Worm (Caenorhabditis elegans): ENCODE data around the gene him-3.
A peak's percentile ranks its signal among the peaks of the same experiment; 100 is the strongest.

him-3 gene

ce11 chrIV:6959483-6959882, 17.8 kb upstream of the him-3 start:
- no peak for TF ChIP-seq ref-1 (GFP tag; conservative IDR thresholded peaks at IDR 0.05)
- no peak for TF ChIP-seq tab-1 (GFP tag; IDR thresholded peaks at IDR 0.05)
- no peak for TF ChIP-seq ztf-29 (GFP tag; IDR thresholded peaks at IDR 0.05)
- TF ChIP-seq klf-2 (GFP tag; conservative IDR thresholded peaks at IDR 0.05): no peak
- TF ChIP-seq cog-1 (tag; optimal IDR thresholded peaks at IDR 0.05): no peak
- no peak for TF ChIP-seq ztf-23 (GFP tag; IDR thresholded peaks at IDR 0.05)
- no peak for TF ChIP-seq med-1 (GFP tag; optimal IDR thresholded peaks at IDR 0.05; ENCODE audit: insufficient read depth)
- no peak for TF ChIP-seq flt-1 (GFP tag; IDR thresholded peaks at IDR 0.05)
- no peak for TF ChIP-seq T22C8.4 (GFP tag; IDR thresholded peaks at IDR 0.05)

- no peak for TF ChIP-seq T22C8.4 (GFP tag; IDR thresholded peaks at IDR 0.05)
- TF ChIP-seq klf-2 (GFP tag; conservative IDR thresholded peaks at IDR 0.05): no peak
- TF ChIP-seq flt-1 (GFP tag; IDR thresholded peaks at IDR 0.05): no peak
- no peak for TF ChIP-seq ztf-29 (GFP tag; IDR thresholded peaks at IDR 0.05)
- no peak for TF ChIP-seq med-1 (GFP tag; optimal IDR thresholded peaks at IDR 0.05; ENCODE audit: insufficient read depth)
- TF ChIP-seq cog-1 (tag; optimal IDR thresholded peaks at IDR 0.05): no peak
- no peak for TF ChIP-seq ref-1 (GFP tag; conservative IDR thresholded peaks at IDR 0.05)
- no peak for TF ChIP-seq ztf-23 (GFP tag; IDR thresholded peaks at IDR 0.05)
- TF ChIP-seq tab-1 (GFP tag; IDR thresholded peaks at IDR 0.05): no peak
Observed at ce11 chrIV:6964508-6964907, 12.8 kb upstream of the him-3 start, which contains the start of gene B0478.3. Gene B0478.3, minus strand, starts transcription at chrIV:6964608.

ce11 chrIV:6965192-6965591, 12.1 kb upstream of the him-3 start, which contains the start of gene ZK381.2:
Gene ZK381.2, plus strand, starts transcription at chrIV:6965492.
- TF ChIP-seq ref-1 (GFP tag; conservative IDR thresholded peaks at IDR 0.05) (no peak), T22C8.4 (GFP tag; IDR thresholded peaks at IDR 0.05) (no peak), tab-1 (GFP tag; IDR thresholded peaks at IDR 0.05) (no peak), ztf-29 (GFP tag; IDR thresholded peaks at IDR 0.05) (no peak), klf-2 (GFP tag; conservative IDR thresholded peaks at IDR 0.05) (no peak), ztf-23 (GFP tag; IDR thresholded peaks at IDR 0.05) (no peak), cog-1 (tag; optimal IDR thresholded peaks at IDR 0.05) (no peak)

ce11 chrIV:6970271-6970670, 7.0 kb upstream of the him-3 start, which contains the start of gene ZK381.8:
Gene ZK381.8, minus strand, starts transcription at chrIV:6970371.
- TF ChIP-seq T22C8.4 (GFP tag; IDR thresholded peaks at IDR 0.05) (no peak), cog-1 (tag; optimal IDR thresholded peaks at IDR 0.05) (no peak), ztf-23 (GFP tag; IDR thresholded peaks at IDR 0.05) (no peak)

- no peak for TF ChIP-seq T22C8.4 (GFP tag; IDR thresholded peaks at IDR 0.05)
- no peak for TF ChIP-seq klf-2 (GFP tag; conservative IDR thresholded peaks at IDR 0.05)
- no peak for TF ChIP-seq ztf-29 (GFP tag; IDR thresholded peaks at IDR 0.05)
- no peak for TF ChIP-seq ref-1 (GFP tag; conservative IDR thresholded peaks at IDR 0.05)
- TF ChIP-seq ztf-23 (GFP tag; IDR thresholded peaks at IDR 0.05): no peak
- TF ChIP-seq flt-1 (GFP tag; IDR thresholded peaks at IDR 0.05): no peak
- no peak for TF ChIP-seq cog-1 (tag; optimal IDR thresholded peaks at IDR 0.05)
- TF ChIP-seq tab-1 (GFP tag; IDR thresholded peaks at IDR 0.05): no peak
- TF ChIP-seq med-1 (GFP tag; optimal IDR thresholded peaks at IDR 0.05; ENCODE audit: insufficient read depth): no peak
Observed at ce11 chrIV:6971213-6971612, 6.1 kb upstream of the him-3 start, which contains the start of gene ZK381.62. Gene ZK381.62, minus strand, starts transcription at chrIV:6971313.

ce11 chrIV:6972427-6972826, 4.9 kb upstream of the him-3 start, which contains the start of gene nhr-249:
Gene nhr-249, minus strand, starts transcription at chrIV:6972527.
- no peak for TF ChIP-seq cog-1 (tag; optimal IDR thresholded peaks at IDR 0.05)
- TF ChIP-seq ref-1 (GFP tag; conservative IDR thresholded peaks at IDR 0.05): no peak
- no peak for TF ChIP-seq ztf-29 (GFP tag; IDR thresholded peaks at IDR 0.05)
- no peak for TF ChIP-seq flt-1 (GFP tag; IDR thresholded peaks at IDR 0.05)
- TF ChIP-seq klf-2 (GFP tag; conservative IDR thresholded peaks at IDR 0.05): no peak
- TF ChIP-seq tab-1 (GFP tag; IDR thresholded peaks at IDR 0.05): no peak
- TF ChIP-seq ztf-23 (GFP tag; IDR thresholded peaks at IDR 0.05): no peak
- TF ChIP-seq med-1 (GFP tag; optimal IDR thresholded peaks at IDR 0.05; ENCODE audit: insufficient read depth): no peak
- no peak for TF ChIP-seq T22C8.4 (GFP tag; IDR thresholded peaks at IDR 0.05)

ce11 chrIV:6974162-6974938, 3.0 kb upstream of the him-3 start:
- TF ChIP-seq ref-1 (GFP tag; conservative IDR thresholded peaks at IDR 0.05): no peak
- TF ChIP-seq ztf-23 (GFP tag; IDR thresholded peaks at IDR 0.05): no peak
- TF ChIP-seq klf-2 (GFP tag; conservative IDR thresholded peaks at IDR 0.05): no peak
- TF ChIP-seq cog-1 (tag; optimal IDR thresholded peaks at IDR 0.05): no peak
- TF ChIP-seq flt-1 (GFP tag; IDR thresholded peaks at IDR 0.05): no peak
- no peak for TF ChIP-seq tab-1 (GFP tag; IDR thresholded peaks at IDR 0.05)
- TF ChIP-seq med-1 (GFP tag; optimal IDR thresholded peaks at IDR 0.05; ENCODE audit: insufficient read depth): no peak
- no peak for TF ChIP-seq ztf-29 (GFP tag; IDR thresholded peaks at IDR 0.05)
- no peak for TF ChIP-seq T22C8.4 (GFP tag; IDR thresholded peaks at IDR 0.05)

- TF ChIP-seq ztf-29 (GFP tag; IDR thresholded peaks at IDR 0.05) (no peak), T22C8.4 (GFP tag; IDR thresholded peaks at IDR 0.05) (no peak), ref-1 (GFP tag; conservative IDR thresholded peaks at IDR 0.05) (no peak)
Observed at ce11 chrIV:6978625-6979024, 1.3 kb downstream of the him-3 start.

- TF ChIP-seq flt-1 (GFP tag; IDR thresholded peaks at IDR 0.05) (0 out of 2 replicates have a peak, but pooled peaks have one; percentile 36), ztf-23 (GFP tag; IDR thresholded peaks at IDR 0.05) (no peak), T22C8.4 (GFP tag; IDR thresholded peaks at IDR 0.05) (no peak), klf-2 (GFP tag; conservative IDR thresholded peaks at IDR 0.05) (no peak), tab-1 (GFP tag; IDR thresholded peaks at IDR 0.05) (no peak), cog-1 (tag; optimal IDR thresholded peaks at IDR 0.05) (no peak), med-1 (GFP tag; optimal IDR thresholded peaks at IDR 0.05; ENCODE audit: insufficient read depth) (no peak)
Observed at ce11 chrIV:6984449-6985380, 7.4 kb downstream of the him-3 start.

Data from whole organism, midembryonic.